Fruit fly (Drosophila melanogaster) whole organism, embryonic: ENCODE data around the gene v.

Source experiments
- Asciz ChIP-seq: fragments of 200-800 bp; sonication (Bioruptor generic); optimal IDR thresholded peaks from 2 replicates; lab custom pipeline; 2017; ENCODE audit warnings: missing biosample characterization, mild to moderate bottlenecking, missing genetic modification characterization, missing genetic modification reagents
- Atf3 ChIP-seq: fragments of 200-800 bp; sonication (Bioruptor generic); optimal IDR thresholded peaks from 3 replicates; lab custom pipeline; 2016; ENCODE audit warnings: missing biosample characterization, missing genetic modification characterization
- Bgb ChIP-seq: fragments of 200-800 bp; sonication (Bioruptor generic); IDR thresholded peaks from 2 replicates; pipeline ENCODE4 v1.3.6; 2022; ENCODE audit warnings: missing biosample characterization, missing genetic modification characterization; ENCODE audit not compliant: partially characterized antibody
- CG10147 ChIP-seq: fragments of 200-800 bp; sonication (Bioruptor generic); optimal IDR thresholded peaks from 2 replicates; lab custom pipeline; 2019; ENCODE audit warnings: missing biosample characterization, mild to moderate bottlenecking, missing genetic modification characterization, moderate library complexity
- CG10321 ChIP-seq: fragments of 200-800 bp; sonication (Bioruptor generic); IDR thresholded peaks from 2 replicates; pipeline ENCODE4 v1.3.6; 2022; ENCODE audit warnings: missing biosample characterization, missing genetic modification characterization
- CG10543 ChIP-seq: fragments of 200-800 bp; sonication (Bioruptor generic); optimal IDR thresholded peaks from 3 replicates; lab custom pipeline; 2017; ENCODE audit warnings: missing biosample characterization, mild to moderate bottlenecking, missing genetic modification characterization, moderate library complexity
- CG11696 ChIP-seq: fragments of 200-800 bp; sonication (Bioruptor generic); IDR thresholded peaks from 2 replicates; pipeline ENCODE4 v1.3.6; 2022; ENCODE audit warnings: missing biosample characterization, missing genetic modification characterization
- CG14014 ChIP-seq: fragments of 200-800 bp; sonication (Bioruptor generic); IDR thresholded peaks from 2 replicates; pipeline ENCODE4 v1.3.6; 2022; ENCODE audit warnings: missing biosample characterization, missing genetic modification characterization
- CG15011 ChIP-seq: fragments of 200-800 bp; sonication (Bioruptor generic); optimal IDR thresholded peaks from 3 replicates; lab custom pipeline; 2018; ENCODE audit warnings: missing biosample characterization, mild to moderate bottlenecking, missing genetic modification characterization
- CG1529 ChIP-seq: fragments of 200-800 bp; sonication (Bioruptor generic); optimal IDR thresholded peaks from 3 replicates; lab custom pipeline; 2018; ENCODE audit warnings: missing biosample characterization, missing genetic modification characterization
- CG15601 ChIP-seq: fragments of 200-800 bp; sonication (Bioruptor generic); optimal IDR thresholded peaks from 3 replicates; lab custom pipeline; 2019; ENCODE audit warnings: missing biosample characterization, mild to moderate bottlenecking, missing genetic modification characterization, moderate library complexity
- CG17385 ChIP-seq: fragments of 200-800 bp; sonication (Bioruptor generic); optimal IDR thresholded peaks from 3 replicates; lab custom pipeline; 2018; ENCODE audit warnings: missing biosample characterization, mild to moderate bottlenecking, missing genetic modification characterization
- CG18011 ChIP-seq: fragments of 200-800 bp; sonication (Bioruptor generic); optimal IDR thresholded peaks from 2 replicates; lab custom pipeline; 2017; ENCODE audit warnings: missing biosample characterization, missing genetic modification characterization, mild to moderate bottlenecking, moderate library complexity, missing genotype
- CG3163 ChIP-seq: fragments of 200-800 bp; sonication (Bioruptor generic); optimal IDR thresholded peaks from 3 replicates; lab custom pipeline; 2016; ENCODE audit warnings: missing biosample characterization, missing genetic modification characterization
- CG32532 ChIP-seq: fragments of 200-800 bp; sonication (Bioruptor generic); IDR thresholded peaks from 2 replicates; pipeline ENCODE4 v1.3.6; 2022; ENCODE audit warnings: missing biosample characterization, missing genetic modification characterization
- CG6254 ChIP-seq: fragments of 200-800 bp; sonication (Bioruptor generic); optimal IDR thresholded peaks from 3 replicates; lab custom pipeline; 2017; ENCODE audit warnings: mild to moderate bottlenecking, missing biosample characterization, missing genetic modification reagents, missing genetic modification characterization
- CG6791 ChIP-seq: fragments of 200-800 bp; sonication (Bioruptor generic); IDR thresholded peaks from 3 replicates; pipeline ENCODE4 v1.3.6; 2022; ENCODE audit warnings: missing biosample characterization, missing genetic modification characterization; ENCODE audit not compliant: partially characterized antibody
- D ChIP-seq, 2 experiments: fragments of 200-800 bp in 1 of 2; fragments of >200 bp in 1 of 2; sonication (Bioruptor generic) in 1 of 2; optimal IDR thresholded peaks; 2 replicates in 1 of 2; 3 replicates in 1 of 2; lab custom pipeline; 2017; ENCODE audit warnings: mild to moderate bottlenecking in 1 of 2, missing biosample characterization in 1 of 2, missing genetic modification characterization in 1 of 2, missing genetic modification reagents in 1 of 2
- Dfd ChIP-seq, 2 experiments: fragments of >200 bp; optimal IDR thresholded peaks; 2 replicates each; lab custom pipeline; 2017; ENCODE audit warnings: missing biosample characterization in 2 of 2, missing genetic modification characterization in 2 of 2
- Drgx ChIP-seq: fragments of 200-800 bp; sonication (Bioruptor generic); IDR thresholded peaks from 2 replicates; pipeline ENCODE4 v1.3.6; 2022; ENCODE audit warnings: missing biosample characterization, missing genetic modification characterization
- Fer3 ChIP-seq: fragments of 200-800 bp; sonication (Bioruptor generic); optimal IDR thresholded peaks from 2 replicates; lab custom pipeline; 2018; ENCODE audit warnings: missing biosample characterization, mild to moderate bottlenecking, missing genetic modification characterization, moderate library complexity
- HHEX ChIP-seq: fragments of 200-800 bp; sonication (Bioruptor generic); optimal IDR thresholded peaks from 3 replicates; lab custom pipeline; 2017; ENCODE audit warnings: missing biosample characterization, mild to moderate bottlenecking, missing genetic modification characterization, missing genetic modification reagents
- HLH4C ChIP-seq: fragments of 200-800 bp; sonication (Bioruptor generic); IDR thresholded peaks from 3 replicates; pipeline ENCODE4 v1.3.6; 2022; ENCODE audit warnings: missing biosample characterization, missing genetic modification characterization; ENCODE audit not compliant: partially characterized antibody
- HmgD ChIP-seq: fragments of 200-800 bp; sonication (Bioruptor generic); optimal IDR thresholded peaks from 3 replicates; lab custom pipeline; 2016; ENCODE audit warnings: missing biosample characterization, missing genetic modification characterization
- Hr51 ChIP-seq, 2 experiments: fragments of 200-800 bp; sonication (Bioruptor generic); optimal IDR thresholded peaks; 2 replicates in 1 of 2; 3 replicates in 1 of 2; lab custom pipeline; 2016 to 2018; ENCODE audit warnings: missing biosample characterization in 2 of 2, missing genetic modification characterization in 2 of 2, mild to moderate bottlenecking in 1 of 2, moderate library complexity in 1 of 2
- MESR4 ChIP-seq: fragments of 200-800 bp; sonication (Bioruptor generic); optimal IDR thresholded peaks from 2 replicates; lab custom pipeline; 2018; ENCODE audit warnings: missing biosample characterization, mild to moderate bottlenecking, missing genetic modification characterization, moderate library complexity
- NFAT ChIP-seq: fragments of 200-800 bp; sonication (Bioruptor generic); IDR thresholded peaks from 2 replicates; pipeline ENCODE4 v1.3.6; 2022; ENCODE audit warnings: missing biosample characterization, missing genetic modification characterization
- Oli ChIP-seq: fragments of 200-800 bp; sonication (Bioruptor generic); optimal IDR thresholded peaks from 2 replicates; lab custom pipeline; 2018; ENCODE audit warnings: missing biosample characterization, mild to moderate bottlenecking, missing genetic modification characterization, moderate library complexity
- Tbp ChIP-seq: fragments of >200 bp; optimal IDR thresholded peaks from 2 replicates; lab custom pipeline; 2018; ENCODE audit warnings: missing biosample characterization, missing genetic modification characterization
- Xbp1 ChIP-seq: fragments of 200-800 bp; sonication (Bioruptor generic); optimal IDR thresholded peaks from 3 replicates; lab custom pipeline; 2016; ENCODE audit warnings: missing biosample characterization, mild to moderate bottlenecking, missing genetic modification characterization
- chm ChIP-seq: fragments of 200-800 bp; sonication (Bioruptor generic); IDR thresholded peaks from 2 replicates; pipeline ENCODE4 v1.3.6; 2022; ENCODE audit warnings: missing biosample characterization, missing genetic modification characterization
- dimm ChIP-seq: fragments of 200-800 bp; sonication (Bioruptor generic); IDR thresholded peaks from 2 replicates; pipeline ENCODE4 v1.3.6; 2022; ENCODE audit warnings: missing biosample characterization, missing genetic modification characterization
- dm ChIP-seq: fragments of 200-800 bp; sonication (Bioruptor generic); optimal IDR thresholded peaks from 3 replicates; lab custom pipeline; 2016; ENCODE audit warnings: missing biosample characterization, missing genetic modification characterization
- fd64A ChIP-seq: fragments of 200-800 bp; sonication (Bioruptor generic); optimal IDR thresholded peaks from 3 replicates; lab custom pipeline; 2018; ENCODE audit warnings: missing biosample characterization, mild to moderate bottlenecking, missing genetic modification characterization
- gfzf ChIP-seq: fragments of 200-800 bp; sonication (Bioruptor generic); optimal IDR thresholded peaks from 2 replicates; lab custom pipeline; 2016; ENCODE audit warnings: missing biosample characterization, mild to moderate bottlenecking, missing genetic modification characterization, moderate library complexity
- lola ChIP-seq, 3 experiments: fragments of >200 bp in 2 of 3; fragments of 200-800 bp in 1 of 3; sonication (Bioruptor generic) in 1 of 3; optimal IDR thresholded peaks; 2 replicates each; lab custom pipeline; 2017 to 2019; ENCODE audit warnings: missing biosample characterization in 3 of 3, missing genetic modification characterization in 3 of 3, mild to moderate bottlenecking in 1 of 3, moderate library complexity in 1 of 3
- lov ChIP-seq, 2 experiments: fragments of 200-800 bp in 1 of 2; fragments of >200 bp in 1 of 2; sonication (Bioruptor generic) in 1 of 2; IDR thresholded peaks in 1 of 2; optimal IDR thresholded peaks in 1 of 2; 2 replicates in 1 of 2; 3 replicates in 1 of 2; pipeline versions ENCODE4 v1.3.6 to Lab custom; 2017 to 2022; ENCODE audit warnings: missing biosample characterization in 1 of 2, missing genetic modification characterization in 1 of 2
- nerfin-1 ChIP-seq: fragments of 200-800 bp; sonication (Bioruptor generic); optimal IDR thresholded peaks from 3 replicates; lab custom pipeline; 2019; ENCODE audit warnings: missing biosample characterization, mild to moderate bottlenecking, missing genetic modification characterization, moderate library complexity
- nom ChIP-seq: fragments of 200-800 bp; sonication (Bioruptor generic); optimal IDR thresholded peaks from 2 replicates; lab custom pipeline; 2017; ENCODE audit warnings: missing biosample characterization, missing genetic modification characterization, mild to moderate bottlenecking, moderate library complexity, missing genetic modification reagents
- repo ChIP-seq: fragments of 200-800 bp; sonication (Bioruptor generic); optimal IDR thresholded peaks from 2 replicates; lab custom pipeline; 2016; ENCODE audit warnings: missing biosample characterization, missing genetic modification characterization
- scrt ChIP-seq: fragments of 200-800 bp; sonication (Bioruptor generic); optimal IDR thresholded peaks from 2 replicates; lab custom pipeline; 2018; ENCODE audit warnings: missing biosample characterization, mild to moderate bottlenecking, missing genetic modification characterization, moderate library complexity
- shn ChIP-seq: fragments of 200-800 bp; sonication (Bioruptor generic); optimal IDR thresholded peaks from 3 replicates; lab custom pipeline; 2016; ENCODE audit warnings: missing biosample characterization, missing genetic modification characterization
- slbo ChIP-seq: fragments of 200-800 bp; sonication (Bioruptor generic); IDR thresholded peaks from 2 replicates; pipeline ENCODE4 v1.3.6; 2022; ENCODE audit warnings: missing biosample characterization, missing genetic modification characterization
- unpg ChIP-seq: fragments of 200-800 bp; sonication (Bioruptor generic); optimal IDR thresholded peaks from 3 replicates; lab custom pipeline; 2018; ENCODE audit warnings: missing biosample characterization, mild to moderate bottlenecking, missing genetic modification characterization, moderate library complexity
- usp ChIP-seq: fragments of >200 bp; optimal IDR thresholded peaks from 2 replicates; lab custom pipeline; 2017; ENCODE audit warnings: missing biosample characterization, missing genetic modification characterization
- vvl ChIP-seq: fragments of 200-800 bp; sonication (Bioruptor generic); IDR thresholded peaks from 2 replicates; pipeline ENCODE4 v1.3.6; 2022; ENCODE audit warnings: missing biosample characterization, missing genetic modification characterization
- wdn ChIP-seq: fragments of 200-800 bp; sonication (Bioruptor generic); IDR thresholded peaks from 2 replicates; pipeline ENCODE4 v1.3.6; 2022; ENCODE audit warnings: missing biosample characterization, missing genetic modification characterization
- wek ChIP-seq: fragments of 200-800 bp; sonication (Bioruptor generic); optimal IDR thresholded peaks from 3 replicates; lab custom pipeline; 2018; ENCODE audit warnings: missing biosample characterization, mild to moderate bottlenecking, missing genetic modification characterization, moderate library complexity
- wor ChIP-seq: fragments of 200-800 bp; sonication (Bioruptor generic); IDR thresholded peaks from 2 replicates; pipeline ENCODE4 v1.3.6; 2022; ENCODE audit warnings: missing biosample characterization, missing genetic modification characterization

v gene

DNA sequence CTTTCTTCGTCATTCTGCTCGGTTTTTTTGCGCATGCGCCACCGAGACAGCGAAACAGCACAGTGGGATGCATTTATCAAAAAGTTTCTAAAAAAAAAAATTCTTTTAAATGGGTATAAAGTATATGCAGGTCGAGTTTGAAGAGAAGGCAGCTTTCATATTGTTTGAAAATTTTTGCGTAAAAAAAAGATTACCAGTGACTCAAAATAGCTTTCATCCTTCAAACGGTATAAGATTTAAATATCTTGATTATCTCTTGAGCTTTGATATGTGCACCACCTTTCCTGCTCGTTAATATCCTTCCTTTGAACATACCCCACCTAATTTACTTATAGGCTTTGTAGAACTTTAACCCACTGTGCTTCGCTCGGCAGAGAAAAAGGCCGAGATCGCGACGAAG, 18.7 kb upstream of the v start (continued):
- TF ChIP-seq CG14014 (GFP tag; lab: Robert Waterston, UW) (peak; percentile 46; the same call in 1 of the 2 replicates), nom (GFP tag; lab: Kevin White, UChicago) (no peak), usp (GFP tag; lab: Kevin White, UChicago) (no peak), NFAT (no peak), dimm (GFP tag; lab: Robert Waterston, UW) (no peak), fd64A (no peak), CG3163 (GFP tag; lab: Kevin White, UChicago) (peak; percentile 7), repo (GFP tag; lab: Kevin White, UChicago) (peak; percentile 35), dm (no peak), Oli (tag; lab: Kevin White, UChicago) (peak; percentile 80), Dfd (GFP tag; optimal IDR thresholded peaks at IDR 0.05; lab: Kevin White, UChicago) (no peak), shn (GFP tag; lab: Kevin White, UChicago) (peak; percentile 67), lov (optimal IDR thresholded peaks at IDR 0.05; lab: Kevin White, UChicago) (no peak), lov (GFP tag; IDR thresholded peaks at IDR 0.05; lab: Robert Waterston, UW) (no peak), lola (GFP tag; optimal IDR thresholded peaks at IDR 0.05; lab: Kevin White, UChicago) (peak in 1 of 3 experiments; percentile 73), HmgD (GFP tag; lab: Kevin White, UChicago) (no peak), CG1529 (peak; percentile 49), Drgx (GFP tag; lab: Robert Waterston, UW) (no peak), CG15011 (GFP tag; lab: Kevin White, UChicago) (peak; percentile 26), nerfin-1 (peak; percentile 54), Bgb (no peak), CG17385 (GFP tag; lab: Kevin White, UChicago) (peak; percentile 66), Hr51 (GFP tag; optimal IDR thresholded peaks at IDR 0.05; lab: Kevin White, UChicago) (peak; percentile 30 to 71), MESR4 (no peak), D (optimal IDR thresholded peaks at IDR 0.05; lab: Kevin White, UChicago) (no peak), D (GFP tag; optimal IDR thresholded peaks at IDR 0.05; lab: Kevin White, UChicago) (peak; percentile 75), CG6254 (GFP tag; lab: Kevin White, UChicago) (peak; percentile 63), Atf3 (peak; percentile 6), CG11696 (0 out of 2 replicates have a peak, but pooled peaks have one; percentile 28), unpg (GFP tag; lab: Kevin White, UChicago) (peak; percentile 62), CG6791 (GFP tag; lab: Robert Waterston, UW) (no peak), CG10321 (GFP tag; lab: Robert Waterston, UW) (no peak), Xbp1 (GFP tag; lab: Kevin White, UChicago) (peak; percentile 54), wek (GFP tag; lab: Kevin White, UChicago) (no peak), CG18011 (GFP tag; lab: Kevin White, UChicago) (no peak), HLH4C (GFP tag; lab: Robert Waterston, UW) (no peak), CG10543 (GFP tag; lab: Kevin White, UChicago) (no peak), slbo (no peak; the same call in 1 of the 2 replicates), chm (GFP tag; lab: Robert Waterston, UW) (no peak), CG15601 (peak; percentile 64), CG10147 (GFP tag; lab: Kevin White, UChicago) (peak; percentile 46), Fer3 (tag; lab: Kevin White, UChicago) (peak; percentile 29), CG32532 (no peak; the same call in 1 of the 2 replicates), wor (GFP tag; lab: Robert Waterston, UW) (peak; percentile 58), gfzf (GFP tag; lab: Kevin White, UChicago) (no peak), HHEX (GFP tag; lab: Kevin White, UChicago) (peak; percentile 74), Tbp (no peak), vvl (GFP tag; lab: Robert Waterston, UW) (peak; percentile 71), Asciz (GFP tag; lab: Kevin White, UChicago) (peak; percentile 45), wdn (GFP tag; lab: Robert Waterston, UW) (peak; percentile 26; the same call in 1 of the 2 replicates), scrt (GFP tag; lab: Kevin White, UChicago) (peak; percentile 6)
